Worm (Caenorhabditis elegans): ENCODE data around the gene knl-1.

DNA sequence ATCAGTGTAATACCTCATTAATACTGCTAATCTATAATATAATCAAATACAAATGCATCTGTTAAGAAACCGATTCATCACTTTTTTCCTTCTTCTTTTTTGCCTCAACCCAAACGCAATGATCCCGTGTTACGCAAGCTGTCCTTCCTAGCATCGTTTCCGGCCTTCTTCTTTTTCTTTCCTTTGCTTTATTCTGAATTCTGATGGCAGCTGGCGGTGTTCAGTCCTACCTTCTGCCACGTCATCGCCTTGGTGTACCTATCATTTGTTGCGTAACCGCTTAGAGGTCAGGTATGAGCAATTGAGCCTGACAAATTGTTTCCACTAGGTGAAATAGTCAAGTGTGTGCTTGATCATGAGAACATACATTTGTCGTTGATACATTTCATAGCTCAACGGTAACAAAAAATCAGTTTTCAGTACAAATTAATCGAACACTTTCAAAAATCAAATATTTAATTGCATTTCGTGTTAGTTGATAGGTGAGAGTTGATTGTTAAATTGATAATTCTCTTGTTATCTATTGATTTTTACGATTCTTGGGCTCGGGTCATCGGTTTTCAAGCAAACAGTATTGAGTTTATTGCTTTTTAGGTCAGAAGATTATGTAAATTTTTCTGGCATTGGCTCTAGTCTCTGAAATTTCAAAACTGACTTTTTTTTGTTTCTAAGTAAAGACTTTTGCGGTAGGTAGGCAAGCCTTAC, 47.9 kb downstream of the knl-1 start:
- no peak for TF ChIP-seq flt-1 (GFP tag; IDR thresholded peaks at IDR 0.05)
- no peak for TF ChIP-seq cog-1 (tag; optimal IDR thresholded peaks at IDR 0.05)
- no peak for TF ChIP-seq klf-2 (GFP tag; conservative IDR thresholded peaks at IDR 0.05)
- no peak for TF ChIP-seq ztf-23 (GFP tag; IDR thresholded peaks at IDR 0.05)

Measured in whole organism, midembryonic.